Worm (Caenorhabditis elegans) whole organism, mixed stage, embryonic: ENCODE measurements around the gene his-5.

ENCODE experiments used
- bed-3 ChIP-seq: fragments of 200-800 bp; sonication (Bioruptor generic); optimal IDR thresholded peaks from 3 replicates; lab custom pipeline; 2018; ENCODE audit warnings: mild to moderate bottlenecking, missing genetic modification characterization, moderate library complexity, missing compliant biosample characterization
- blmp-1 ChIP-seq: fragments of 150-350 bp; optimal IDR thresholded peaks from 2 replicates; lab custom pipeline; 2014; ENCODE audit warnings: missing biosample characterization, missing genetic modification characterization
- ces-1 ChIP-seq: fragments of 150-350 bp; optimal IDR thresholded peaks from 2 replicates; lab custom pipeline; 2014; ENCODE audit warnings: missing biosample characterization, missing genetic modification reagents, missing genetic modification characterization
- elt-3 ChIP-seq: fragments of 150-350 bp; optimal IDR thresholded peaks from 2 replicates; lab custom pipeline; 2014; ENCODE audit warnings: missing biosample characterization, missing genetic modification characterization
- lin-13 ChIP-seq: fragments of 150-350 bp; optimal IDR thresholded peaks from 2 replicates; lab custom pipeline; 2014; ENCODE audit warnings: missing biosample characterization, missing genetic modification characterization
- mep-1 ChIP-seq: fragments of 150-350 bp; optimal IDR thresholded peaks from 2 replicates; lab custom pipeline; 2017; ENCODE audit warnings: missing biosample characterization, missing genetic modification reagents, missing genetic modification characterization, inconsistent platforms
- nhr-237 ChIP-seq: fragments of 150-350 bp; optimal IDR thresholded peaks from 2 replicates; lab custom pipeline; 2014; ENCODE audit warnings: missing biosample characterization, missing genetic modification characterization
- nhr-28 ChIP-seq: fragments of 150-350 bp; optimal IDR thresholded peaks from 2 replicates; lab custom pipeline; 2014; ENCODE audit warnings: missing biosample characterization, missing genetic modification characterization
- nhr-76 ChIP-seq: sonication (generic microtip); optimal IDR thresholded peaks from 2 replicates; lab custom pipeline; 2017; ENCODE audit warnings: missing biosample characterization, missing genetic modification characterization
- pha-4 ChIP-seq: fragments of 150-350 bp; optimal IDR thresholded peaks from 2 replicates; lab custom pipeline; 2018; ENCODE audit warnings: missing biosample characterization, missing genetic modification reagents, missing genetic modification characterization
- sem-2 ChIP-seq: fragments of 200-800 bp; sonication (Bioruptor generic); optimal IDR thresholded peaks from 2 replicates; lab custom pipeline; 2018; ENCODE audit warnings: mild to moderate bottlenecking, missing genetic modification characterization, missing compliant biosample characterization
- snpc-4 ChIP-seq: fragments of 150-350 bp; optimal IDR thresholded peaks from 2 replicates; lab custom pipeline; 2014; ENCODE audit warnings: missing biosample characterization, missing genetic modification characterization
- tbx-8 ChIP-seq: fragments of 200-800 bp; sonication (Bioruptor generic); optimal IDR thresholded peaks from 2 replicates; lab custom pipeline; 2018; ENCODE audit warnings: mild to moderate bottlenecking, missing genetic modification characterization, moderate library complexity, missing compliant biosample characterization
- ztf-11 ChIP-seq: fragments of 150-350 bp; optimal IDR thresholded peaks from 2 replicates; lab custom pipeline; 2014; ENCODE audit warnings: missing biosample characterization, missing genetic modification characterization

ce11 chrV:8494260-8494939 is 40.6 kb upstream of the his-5 start, which contains the start of gene pxn-1:
- no peak for TF ChIP-seq nhr-28 (tag; lab: Kevin White, UChicago)
- no peak for TF ChIP-seq pha-4 (tag; lab: Kevin White, UChicago)
- TF ChIP-seq mep-1: no peak
- no peak for TF ChIP-seq elt-3 (tag; lab: Kevin White, UChicago)
- no peak for TF ChIP-seq nhr-76
- TF ChIP-seq lin-13: no peak
- no peak for TF ChIP-seq ces-1 (GFP tag; lab: Kevin White, UChicago)
- TF ChIP-seq bed-3 (GFP tag; lab: Kevin White, UChicago): no peak
- TF ChIP-seq snpc-4 (tag; lab: Kevin White, UChicago): no peak
- no peak for TF ChIP-seq sem-2 (GFP tag; lab: Kevin White, UChicago)
- TF ChIP-seq tbx-8: no peak
- no peak for TF ChIP-seq nhr-237 (tag; lab: Kevin White, UChicago)
- no peak for TF ChIP-seq blmp-1 (tag; lab: Kevin White, UChicago)
- no peak for TF ChIP-seq ztf-11
